Fruit fly (Drosophila melanogaster): ENCODE measurements around the gene nyo.

The nyo gene

DNA sequence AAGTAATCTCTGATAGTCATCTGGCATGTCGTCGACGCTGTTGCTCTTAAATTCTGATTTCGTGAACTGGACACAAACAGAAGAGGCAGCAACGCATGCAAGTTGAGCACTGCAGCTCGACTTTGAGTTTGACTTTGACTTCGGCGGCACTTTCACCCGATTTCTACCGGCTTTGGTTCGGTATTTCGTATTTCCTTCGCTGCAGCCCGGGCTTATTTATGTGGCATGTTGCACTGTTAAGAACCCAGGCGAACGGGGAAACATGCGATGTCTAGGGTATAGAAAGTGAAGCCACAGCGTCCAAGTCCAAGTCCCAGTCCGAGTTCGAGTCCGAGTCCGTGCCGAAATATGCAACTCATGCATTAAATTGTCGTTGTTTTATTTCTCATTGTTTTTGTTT lies 21.3 kb downstream of the nyo start:
- TF ChIP-seq h (optimal IDR thresholded peaks at IDR 0.05) (no peak), insv (optimal IDR thresholded peaks at IDR 0.05) (no peak), psq (optimal IDR thresholded peaks at IDR 0.05) (no peak), Myc (optimal IDR thresholded peaks at IDR 0.05) (no peak), Sin3A (optimal IDR thresholded peaks at IDR 0.05) (no peak), ttk (optimal IDR thresholded peaks at IDR 0.05) (no peak)

- TF ChIP-seq insv (optimal IDR thresholded peaks at IDR 0.05) = no peak
- TF ChIP-seq ttk (optimal IDR thresholded peaks at IDR 0.05) = no peak
- no peak for TF ChIP-seq Myc (optimal IDR thresholded peaks at IDR 0.05)
- no peak for TF ChIP-seq psq (optimal IDR thresholded peaks at IDR 0.05)
- TF ChIP-seq h (optimal IDR thresholded peaks at IDR 0.05) = no peak
- TF ChIP-seq Sin3A (optimal IDR thresholded peaks at IDR 0.05) = no peak
These were observed 21.8 kb downstream of the nyo start for dm6 chr3R:31564588-31564987.

dm6 chr3R:31565738-31566137 lies 22.9 kb downstream of the nyo start:
- TF ChIP-seq insv (optimal IDR thresholded peaks at IDR 0.05) = no peak
- no peak for TF ChIP-seq Myc (optimal IDR thresholded peaks at IDR 0.05)
- no peak for TF ChIP-seq h (optimal IDR thresholded peaks at IDR 0.05)
- no peak for TF ChIP-seq ttk (optimal IDR thresholded peaks at IDR 0.05)
- TF ChIP-seq Sin3A (optimal IDR thresholded peaks at IDR 0.05) = no peak
- no peak for TF ChIP-seq psq (optimal IDR thresholded peaks at IDR 0.05)

dm6 chr3R:31566738-31567137 lies 23.9 kb downstream of the nyo start:
- TF ChIP-seq insv (optimal IDR thresholded peaks at IDR 0.05) = no peak
- no peak for TF ChIP-seq ttk (optimal IDR thresholded peaks at IDR 0.05)
- no peak for TF ChIP-seq h (optimal IDR thresholded peaks at IDR 0.05)
- TF ChIP-seq Myc (optimal IDR thresholded peaks at IDR 0.05) = no peak
- TF ChIP-seq psq (optimal IDR thresholded peaks at IDR 0.05) = no peak
- no peak for TF ChIP-seq Sin3A (optimal IDR thresholded peaks at IDR 0.05)

dm6 chr3R:31571885-31572292 lies 29.1 kb downstream of the nyo start, which contains the start of gene gammaCOP:
TSS of gene gammaCOP (plus strand) at chr3R:31572143.
- TF ChIP-seq h (optimal IDR thresholded peaks at IDR 0.05) = no peak
- no peak for TF ChIP-seq Sin3A (optimal IDR thresholded peaks at IDR 0.05)
- no peak for TF ChIP-seq psq (optimal IDR thresholded peaks at IDR 0.05)
- TF ChIP-seq Myc (optimal IDR thresholded peaks at IDR 0.05) = no peak
- TF ChIP-seq ttk (optimal IDR thresholded peaks at IDR 0.05) = no peak
- TF ChIP-seq insv (optimal IDR thresholded peaks at IDR 0.05) = no peak

DNA sequence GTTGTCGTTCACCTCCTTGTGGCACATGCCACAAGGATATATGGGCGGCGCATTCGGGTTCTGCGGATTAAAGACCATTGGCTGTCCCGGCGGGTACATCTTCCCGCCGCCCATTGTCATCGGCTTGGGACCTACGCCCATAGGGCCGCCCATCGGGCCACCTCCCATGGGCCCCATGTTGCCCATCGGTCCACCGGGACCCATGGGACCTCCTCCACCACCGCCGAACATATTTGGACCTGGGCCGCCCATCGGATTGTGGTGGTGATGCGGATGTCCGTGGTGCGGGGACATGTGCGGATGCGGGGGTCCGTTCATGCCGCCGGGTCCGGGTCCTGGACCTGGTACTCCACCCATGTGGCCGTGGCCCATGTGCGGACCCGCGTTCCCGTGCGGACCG lies 34.5 kb downstream of the nyo start:
- TF ChIP-seq ttk (optimal IDR thresholded peaks at IDR 0.05) (no peak), insv (optimal IDR thresholded peaks at IDR 0.05) (no peak), Sin3A (optimal IDR thresholded peaks at IDR 0.05) (no peak), psq (optimal IDR thresholded peaks at IDR 0.05) (no peak), h (optimal IDR thresholded peaks at IDR 0.05) (no peak), Myc (optimal IDR thresholded peaks at IDR 0.05) (no peak)

- TF ChIP-seq Myc (optimal IDR thresholded peaks at IDR 0.05) (no peak), insv (optimal IDR thresholded peaks at IDR 0.05) (no peak), Sin3A (optimal IDR thresholded peaks at IDR 0.05) (no peak), psq (optimal IDR thresholded peaks at IDR 0.05) (no peak), h (optimal IDR thresholded peaks at IDR 0.05) (no peak), ttk (optimal IDR thresholded peaks at IDR 0.05) (no peak)
These were observed 37.2 kb downstream of the nyo start for dm6 chr3R:31580032-31580431.

dm6 chr3R:31580586-31580994 lies 37.8 kb downstream of the nyo start, which contains the start of the genes pygo and rod:
TSS of gene pygo (minus strand) at chr3R:31580699.
TSS of gene rod (plus strand) at chr3R:31580951.
- no peak for TF ChIP-seq Sin3A (optimal IDR thresholded peaks at IDR 0.05)
- no peak for TF ChIP-seq psq (optimal IDR thresholded peaks at IDR 0.05)
- TF ChIP-seq h (optimal IDR thresholded peaks at IDR 0.05) = no peak
- TF ChIP-seq Myc (optimal IDR thresholded peaks at IDR 0.05) = no peak
- TF ChIP-seq insv (optimal IDR thresholded peaks at IDR 0.05) = no peak
- no peak for TF ChIP-seq ttk (optimal IDR thresholded peaks at IDR 0.05)

DNA sequence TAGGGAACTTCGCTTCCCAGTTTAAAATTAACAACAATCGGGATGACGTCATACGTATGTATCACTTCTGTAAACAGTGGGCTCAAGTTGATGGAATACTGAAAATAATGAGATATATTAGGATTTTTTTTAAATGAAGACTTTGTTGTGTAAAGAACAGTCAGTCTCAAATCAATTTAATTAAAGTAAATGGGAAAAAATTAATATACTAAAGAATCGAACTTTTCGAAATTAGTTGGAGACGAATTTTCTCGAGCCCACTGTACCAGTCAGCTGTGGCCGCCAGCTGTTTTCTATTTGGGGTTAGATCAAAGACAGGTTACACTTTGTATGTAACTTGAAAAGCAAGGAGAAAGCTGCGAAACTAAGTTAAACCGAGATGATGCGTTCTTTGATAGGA lies 45.5 kb downstream of the nyo start, which contains the start of gene CG1635:
TSS of gene CG1635 (plus strand) at position 300 of the 400 bp plus-strand sequence.
- TF ChIP-seq insv (optimal IDR thresholded peaks at IDR 0.05) (no peak), psq (optimal IDR thresholded peaks at IDR 0.05) (no peak), h (optimal IDR thresholded peaks at IDR 0.05) (no peak), ttk (optimal IDR thresholded peaks at IDR 0.05) (no peak), Sin3A (optimal IDR thresholded peaks at IDR 0.05) (no peak), Myc (optimal IDR thresholded peaks at IDR 0.05) (no peak)

DNA sequence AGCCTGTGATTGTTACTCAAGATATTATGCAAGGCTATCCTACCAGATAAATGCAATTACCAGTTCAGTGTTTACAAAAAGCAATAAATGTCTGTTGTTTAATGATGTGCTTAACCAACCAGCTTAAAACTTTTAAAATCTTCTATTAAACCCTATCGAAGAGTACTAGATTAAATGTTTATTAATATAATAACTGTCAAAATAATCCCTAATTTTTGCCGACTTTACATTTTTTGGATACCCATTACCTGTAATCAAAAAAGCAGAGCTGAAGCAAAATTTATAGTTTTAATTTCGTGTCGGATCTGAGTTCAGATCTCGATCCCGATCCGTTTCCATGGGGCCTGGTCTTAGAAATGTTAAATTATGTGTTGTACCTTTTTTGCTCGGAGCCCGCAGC lies 47.4 kb downstream of the nyo start, which contains the start of gene CG1638:
TSS of gene CG1638 (plus strand) at position 301 of the 400 bp plus-strand sequence.
- TF ChIP-seq Myc (optimal IDR thresholded peaks at IDR 0.05) = no peak
- no peak for TF ChIP-seq ttk (optimal IDR thresholded peaks at IDR 0.05)
- TF ChIP-seq psq (optimal IDR thresholded peaks at IDR 0.05) = no peak
- no peak for TF ChIP-seq Sin3A (optimal IDR thresholded peaks at IDR 0.05)
- no peak for TF ChIP-seq insv (optimal IDR thresholded peaks at IDR 0.05)
- TF ChIP-seq h (optimal IDR thresholded peaks at IDR 0.05) = no peak

dm6 chr3R:31592256-31592879 lies 49.5 kb downstream of the nyo start, which contains the start of gene CG1774:
TSS of gene CG1774 (plus strand) at chr3R:31592803.
- TF ChIP-seq psq (optimal IDR thresholded peaks at IDR 0.05) (no peak), Myc (optimal IDR thresholded peaks at IDR 0.05) (no peak), Sin3A (optimal IDR thresholded peaks at IDR 0.05) (no peak), ttk (optimal IDR thresholded peaks at IDR 0.05) (no peak), insv (optimal IDR thresholded peaks at IDR 0.05) (no peak), h (optimal IDR thresholded peaks at IDR 0.05) (no peak)

DNA sequence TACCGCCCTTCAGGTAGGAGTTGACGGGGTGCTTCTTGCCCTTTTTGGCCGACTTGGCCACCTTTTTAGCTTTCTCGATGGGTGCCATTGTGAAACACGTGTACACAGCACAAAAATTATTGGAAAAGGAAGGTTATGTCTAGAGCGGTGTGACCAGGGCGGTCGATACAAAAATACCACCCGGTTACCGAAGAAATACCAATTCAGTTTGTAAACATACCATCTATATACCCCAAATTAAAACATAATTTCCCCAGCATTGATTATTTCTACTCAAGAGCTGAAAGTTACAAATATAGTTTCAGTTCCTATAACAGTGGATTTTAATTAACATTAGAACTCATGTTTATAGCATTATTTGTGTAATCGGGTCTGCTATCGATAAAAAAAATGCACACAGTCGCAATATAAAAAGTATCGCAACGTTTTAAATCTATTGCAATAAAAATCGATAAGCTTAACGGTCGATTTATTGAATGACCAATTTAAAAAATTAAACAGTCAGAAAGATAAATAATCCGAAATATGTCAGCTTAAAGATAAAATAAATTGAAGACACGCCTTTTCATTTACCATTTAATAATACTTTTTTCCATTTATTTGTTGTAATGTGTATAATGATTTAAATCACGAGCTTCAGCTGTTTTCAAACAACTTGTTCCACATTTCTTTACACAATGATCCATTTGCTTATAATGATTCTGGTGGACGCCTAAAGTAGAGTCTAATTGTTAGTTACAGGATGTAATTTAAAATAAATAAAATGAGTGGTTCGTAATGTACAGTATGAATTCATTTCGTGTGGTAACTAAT lies 53.4 kb downstream of the nyo start, which contains the start of gene RpL6:
TSS of gene RpL6 (minus strand) at position 134 of the 813 bp plus-strand sequence.
- TF ChIP-seq Sin3A (optimal IDR thresholded peaks at IDR 0.05) (no peak), h (optimal IDR thresholded peaks at IDR 0.05) (no peak), insv (optimal IDR thresholded peaks at IDR 0.05) (no peak), psq (optimal IDR thresholded peaks at IDR 0.05) (no peak)
